4 fruit fly cellular contexts compared by ENCODE assay signal in the genomic region with DNA sequence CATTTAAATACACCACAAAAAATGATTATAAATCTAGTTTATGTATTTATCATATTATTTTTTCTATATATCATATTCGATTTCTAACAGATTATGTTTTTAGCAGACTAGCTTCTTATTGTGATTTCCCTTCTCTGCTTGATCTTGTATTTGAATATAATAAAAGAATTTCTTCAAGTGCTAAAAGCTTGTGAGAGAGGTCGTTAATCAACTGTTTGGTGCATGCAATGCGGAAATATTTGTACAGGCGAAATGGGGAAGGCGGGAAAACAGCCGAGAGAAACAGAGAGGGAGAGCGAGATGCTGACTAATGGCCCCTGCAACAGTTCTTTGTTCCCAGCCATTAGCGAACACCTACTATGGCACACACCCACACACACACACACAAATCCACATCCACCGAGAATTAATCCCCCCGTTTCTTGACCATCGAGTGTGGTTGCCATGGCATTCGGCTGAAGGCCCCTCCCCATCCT.
TF ChIP-seq lines count a peak whose summit lies in the region.

No protein-coding gene starts in this region.

TF ChIP-seq in whole organism, embryonic, 481 proteins besides CTCF, POLR2A, EP300 and RAD21 (continued from another document):
- TF ChIP-seq sr (GFP tag; IDR thresholded peaks at IDR 0.05; lab: Robert Waterston, UW) (peak; percentile 76; the same call in 2 of the 3 replicates), chinmo (GFP tag; IDR thresholded peaks at IDR 0.05; lab: Robert Waterston, UW; ENCODE audit: partially characterized antibody) (0 out of 4 replicates have a peak, but pooled peaks have one; percentile 23), cg (GFP tag; optimal IDR thresholded peaks at IDR 0.05; lab: Kevin White, UChicago) (peak; percentile 47), ci (GFP tag; IDR thresholded peaks at IDR 0.05; lab: Robert Waterston, UW) (0 out of 3 replicates have a peak, but pooled peaks have one; percentile 8), HLHmδ (GFP tag; optimal IDR thresholded peaks at IDR 0.05; lab: Kevin White, UChicago) (peak; percentile 0), sens (GFP tag; lab: Kevin White, UChicago) (peak; percentile 61), CG11504 (tag; optimal IDR thresholded peaks at IDR 0.05; lab: Kevin White, UChicago) (peak; percentile 6), gem (tag; optimal IDR thresholded peaks at IDR 0.05; lab: Kevin White, UChicago) (peak; percentile 17), Sox102F (GFP tag; optimal IDR thresholded peaks at IDR 0.05; lab: Kevin White, UChicago) (peak; percentile 51), zfh1 (GFP tag; IDR thresholded peaks at IDR 0.05; lab: Robert Waterston, UW) (0 out of 3 replicates have a peak, but pooled peaks have one; percentile 22), CG17328 (GFP tag; IDR thresholded peaks at IDR 0.05; lab: Robert Waterston, UW) (peak; percentile 35; the same call in 1 of the 2 replicates), Xrp1 (GFP tag; IDR thresholded peaks at IDR 0.05; lab: Robert Waterston, UW) (0 out of 2 replicates have a peak, but pooled peaks have one; percentile 9)

TF ChIP-seq in whole organism, prepupa, 60 proteins besides CTCF, POLR2A, EP300 and RAD21 (continued from another document and continues in another):
- no peak for TF ChIP-seq fd59A (GFP tag; optimal IDR thresholded peaks at IDR 0.05; lab: Kevin White, UChicago)
- peak; percentile 70 for TF ChIP-seq Ets96B (tag; optimal IDR thresholded peaks at IDR 0.05; lab: Kevin White, UChicago)
- TF ChIP-seq ss (GFP tag; optimal IDR thresholded peaks at IDR 0.05; lab: Kevin White, UChicago), result peak in 1 of 2 experiments; percentile 19
- TF ChIP-seq Hr39 (GFP tag; optimal IDR thresholded peaks at IDR 0.05; lab: Kevin White, UChicago), result peak; percentile 41
- peak; percentile 49 for TF ChIP-seq acj6 (GFP tag; optimal IDR thresholded peaks at IDR 0.05; lab: Kevin White, UChicago)
- no peak for TF ChIP-seq fkh (GFP tag; optimal IDR thresholded peaks at IDR 0.05; lab: Kevin White, UChicago)
- peak; percentile 52 for TF ChIP-seq Hr4 (GFP tag; optimal IDR thresholded peaks at IDR 0.05; lab: Kevin White, UChicago)
- peak; percentile 10 for TF ChIP-seq net (GFP tag; optimal IDR thresholded peaks at IDR 0.05; lab: Kevin White, UChicago)
- peak; percentile 10 for TF ChIP-seq CG11902 (GFP tag; optimal IDR thresholded peaks at IDR 0.05; lab: Kevin White, UChicago)
- TF ChIP-seq CG15336 (GFP tag; IDR thresholded peaks at IDR 0.05; lab: Robert Waterston, UW), result peak; percentile 80
- peak; percentile 70 for TF ChIP-seq CG8632 (GFP tag; optimal IDR thresholded peaks at IDR 0.05; lab: Kevin White, UChicago)
- peak; percentile 6 for TF ChIP-seq dac (GFP tag; optimal IDR thresholded peaks at IDR 0.05; lab: Kevin White, UChicago)
- TF ChIP-seq achi (GFP tag; optimal IDR thresholded peaks at IDR 0.05; lab: Kevin White, UChicago), result peak; percentile 65
- peak; percentile 62 for TF ChIP-seq CG3919 (GFP tag; optimal IDR thresholded peaks at IDR 0.05; lab: Kevin White, UChicago)
- peak; percentile 49 for TF ChIP-seq CG7368 (GFP tag; optimal IDR thresholded peaks at IDR 0.05; lab: Kevin White, UChicago)
- peak; percentile 60 for TF ChIP-seq cyc (GFP tag; optimal IDR thresholded peaks at IDR 0.05; lab: Kevin White, UChicago)
- TF ChIP-seq spab (GFP tag; optimal IDR thresholded peaks at IDR 0.05; lab: Kevin White, UChicago), result peak; percentile 28
- peak; percentile 42 for TF ChIP-seq Sox102F (GFP tag; optimal IDR thresholded peaks at IDR 0.05; lab: Kevin White, UChicago)
- TF ChIP-seq Sox14 (GFP tag; optimal IDR thresholded peaks at IDR 0.05; lab: Kevin White, UChicago), result peak; percentile 84
- TF ChIP-seq CG3032 (tag; optimal IDR thresholded peaks at IDR 0.05; lab: Kevin White, UChicago), result peak; percentile 52
- no peak for TF ChIP-seq Sox15 (GFP tag; optimal IDR thresholded peaks at IDR 0.05; lab: Kevin White, UChicago)
- TF ChIP-seq eg (GFP tag; IDR thresholded peaks at IDR 0.05; lab: Robert Waterston, UW), result peak; percentile 83
- TF ChIP-seq svp (GFP tag; lab: Kevin White, UChicago), result peak; percentile 84
- no peak for TF ChIP-seq Ets21C (GFP tag; optimal IDR thresholded peaks at IDR 0.05; lab: Kevin White, UChicago)
- peak; percentile 36 for TF ChIP-seq CG1621 (tag; optimal IDR thresholded peaks at IDR 0.05; lab: Kevin White, UChicago)
- TF ChIP-seq Blimp-1 (GFP tag; optimal IDR thresholded peaks at IDR 0.05; lab: Kevin White, UChicago), result peak; percentile 38
- no peak for TF ChIP-seq CG11294 (GFP tag; IDR thresholded peaks at IDR 0.05; lab: Robert Waterston, UW)
- no peak for TF ChIP-seq fd85E (GFP tag; optimal IDR thresholded peaks at IDR 0.05; lab: Kevin White, UChicago)
- TF ChIP-seq Eip75B (GFP tag; optimal IDR thresholded peaks at IDR 0.05; lab: Kevin White, UChicago), result peak; percentile 11
- TF ChIP-seq esn (GFP tag; optimal IDR thresholded peaks at IDR 0.05; lab: Kevin White, UChicago), result peak; percentile 69
- TF ChIP-seq CG6792 (GFP tag; optimal IDR thresholded peaks at IDR 0.05; lab: Kevin White, UChicago), result peak; percentile 51
- TF ChIP-seq CG34406 (GFP tag; optimal IDR thresholded peaks at IDR 0.05; lab: Kevin White, UChicago), result peak; percentile 78
- TF ChIP-seq OdsH (GFP tag; optimal IDR thresholded peaks at IDR 0.05; lab: Kevin White, UChicago), result peak; percentile 51
- peak; percentile 41 for TF ChIP-seq Smox (GFP tag; optimal IDR thresholded peaks at IDR 0.05; lab: Kevin White, UChicago)
- TF ChIP-seq CG6854 (GFP tag; optimal IDR thresholded peaks at IDR 0.05; lab: Kevin White, UChicago), result no peak
- TF ChIP-seq CG6276 (GFP tag; optimal IDR thresholded peaks at IDR 0.05; lab: Kevin White, UChicago), result peak; percentile 56
- peak; percentile 79 for TF ChIP-seq CG8119 (GFP tag; IDR thresholded peaks at IDR 0.05; lab: Robert Waterston, UW)
- peak; percentile 2 for TF ChIP-seq lz (GFP tag; optimal IDR thresholded peaks at IDR 0.05; lab: Kevin White, UChicago)

TF ChIP-seq in whole organism, pupa, 21 proteins besides CTCF, POLR2A, EP300 and RAD21 (continued from another document):
- peak; percentile 75 for TF ChIP-seq CG8159 (tag; optimal IDR thresholded peaks at IDR 0.05; lab: Kevin White, UChicago)

TF ChIP-seq in whole organism, wandering third instar larva, 38 proteins besides CTCF, POLR2A, EP300 and RAD21 (continued from another document):
- no peak for TF ChIP-seq Jra (GFP tag; optimal IDR thresholded peaks at IDR 0.05; lab: Kevin White, UChicago)
- no peak for TF ChIP-seq CG9705 (GFP tag; optimal IDR thresholded peaks at IDR 0.05; lab: Kevin White, UChicago)
- TF ChIP-seq N (GFP tag; optimal IDR thresholded peaks at IDR 0.05; lab: Kevin White, UChicago), result no peak
- no peak for TF ChIP-seq dl (GFP tag; optimal IDR thresholded peaks at IDR 0.05; lab: Kevin White, UChicago; ENCODE audit: insufficient read depth in 1 of 2, partially characterized antibody in 2 of 2)
- no peak for TF ChIP-seq GATAd (GFP tag; optimal IDR thresholded peaks at IDR 0.05; lab: Kevin White, UChicago)
- no peak for TF ChIP-seq tai (GFP tag; optimal IDR thresholded peaks at IDR 0.05; lab: Kevin White, UChicago)
- TF ChIP-seq Sp1 (GFP tag; optimal IDR thresholded peaks at IDR 0.05; lab: Kevin White, UChicago), result peak; percentile 41
- no peak for TF ChIP-seq brk (GFP tag; optimal IDR thresholded peaks at IDR 0.05; lab: Kevin White, UChicago)
- no peak for TF ChIP-seq dmrt93B (GFP tag; optimal IDR thresholded peaks at IDR 0.05; lab: Kevin White, UChicago)
- no peak for TF ChIP-seq h (GFP tag; optimal IDR thresholded peaks at IDR 0.05; lab: Kevin White, UChicago)
- TF ChIP-seq Abd-B (GFP tag; optimal IDR thresholded peaks at IDR 0.05; lab: Kevin White, UChicago), result no peak
- TF ChIP-seq br (GFP tag; optimal IDR thresholded peaks at IDR 0.05; lab: Kevin White, UChicago), result no peak
- TF ChIP-seq CrebA (GFP tag; optimal IDR thresholded peaks at IDR 0.05; lab: Kevin White, UChicago; ENCODE audit: borderline replicate concordance), result no peak
- TF ChIP-seq fru (GFP tag; optimal IDR thresholded peaks at IDR 0.05; lab: Kevin White, UChicago), result peak; percentile 7
- peak; percentile 45 for TF ChIP-seq psq (GFP tag; optimal IDR thresholded peaks at IDR 0.05; lab: Kevin White, UChicago)
- TF ChIP-seq rgr (GFP tag; optimal IDR thresholded peaks at IDR 0.05; lab: Kevin White, UChicago), result peak; percentile 4
